Fruit fly (Drosophila melanogaster): ENCODE data around the gene CG6885.

The CG6885 gene

dm6 chr3L:18765657-18766592, 21.6 kb downstream of the CG6885 start (continued):
- TF ChIP-seq CG10543 (GFP tag; optimal IDR thresholded peaks at IDR 0.05) (no peak), maf-S (GFP tag; optimal IDR thresholded peaks at IDR 0.05) (no peak), CG14710 (tag; optimal IDR thresholded peaks at IDR 0.05) (peak; percentile 20), CG4424 (GFP tag; optimal IDR thresholded peaks at IDR 0.05) (peak; percentile 11), ranshi (GFP tag; IDR thresholded peaks at IDR 0.05) (peak; percentile 24; the same call in 1 of the 2 replicates), CG1024 (GFP tag; IDR thresholded peaks at IDR 0.05) (no peak), usp (GFP tag; optimal IDR thresholded peaks at IDR 0.05) (no peak), Sry-β (GFP tag; optimal IDR thresholded peaks at IDR 0.05) (no peak), CG11398 (GFP tag; optimal IDR thresholded peaks at IDR 0.05) (no peak), CG2120 (GFP tag; optimal IDR thresholded peaks at IDR 0.05) (no peak), ara (GFP tag; IDR thresholded peaks at IDR 0.05) (peak; percentile 52; the same call in 1 of the 2 replicates), stc (GFP tag; IDR thresholded peaks at IDR 0.05) (0 out of 2 replicates have a peak, but pooled peaks have one; percentile 53), chinmo (GFP tag; IDR thresholded peaks at IDR 0.05; ENCODE audit: partially characterized antibody) (peak; percentile 92), hkb (optimal IDR thresholded peaks at IDR 0.05) (no peak), hkb (GFP tag; IDR thresholded peaks at IDR 0.05) (no peak; the same call in 1 of the 2 replicates), E2f1 (GFP tag; IDR thresholded peaks at IDR 0.05) (no peak), Med (GFP tag) (peak; percentile 75), CG10274 (GFP tag; optimal IDR thresholded peaks at IDR 0.05) (no peak), wek (GFP tag; optimal IDR thresholded peaks at IDR 0.05) (peak; percentile 1), cg (GFP tag; optimal IDR thresholded peaks at IDR 0.05) (peak; percentile 68), caup (GFP tag; optimal IDR thresholded peaks at IDR 0.05; ENCODE audit: severe bottlenecking) (no peak), shn (GFP tag; optimal IDR thresholded peaks at IDR 0.05) (no peak), hth (optimal IDR thresholded peaks at IDR 0.05) (no peak), sc (optimal IDR thresholded peaks at IDR 0.05) (no peak), sc (GFP tag; optimal IDR thresholded peaks at IDR 0.05) (no peak), kah (GFP tag; optimal IDR thresholded peaks at IDR 0.05) (peak; percentile 2), btn (GFP tag; optimal IDR thresholded peaks at IDR 0.05) (no peak), ash1 (GFP tag; optimal IDR thresholded peaks at IDR 0.05) (no peak), sqz (GFP tag; optimal IDR thresholded peaks at IDR 0.05) (peak; percentile 71), slou (GFP tag; optimal IDR thresholded peaks at IDR 0.05) (no peak), tap (tag; optimal IDR thresholded peaks at IDR 0.05) (peak; percentile 20), lab (GFP tag; optimal IDR thresholded peaks at IDR 0.05) (peak; percentile 20), crc (GFP tag; optimal IDR thresholded peaks at IDR 0.05) (no peak), org-1 (GFP tag; optimal IDR thresholded peaks at IDR 0.05) (no peak), CG2875 (GFP tag; optimal IDR thresholded peaks at IDR 0.05) (no peak), CG2889 (GFP tag; IDR thresholded peaks at IDR 0.05) (no peak), CG2199 (GFP tag; IDR thresholded peaks at IDR 0.05) (no peak), Dfd (GFP tag; optimal IDR thresholded peaks at IDR 0.05) (no peak), p53 (GFP tag; optimal IDR thresholded peaks at IDR 0.05) (no peak), CG13287 (GFP tag; IDR thresholded peaks at IDR 0.05; ENCODE audit: partially characterized antibody) (peak; percentile 61), chif (GFP tag; optimal IDR thresholded peaks at IDR 0.05) (no peak), bowl (GFP tag; IDR thresholded peaks at IDR 0.05) (peak; percentile 49; the same call in 1 of the 2 replicates), bsh (GFP tag; optimal IDR thresholded peaks at IDR 0.05) (peak in 1 of 2 experiments; percentile 35), CG1529 (GFP tag; optimal IDR thresholded peaks at IDR 0.05) (no peak), BtbVII (GFP tag; optimal IDR thresholded peaks at IDR 0.05) (peak; percentile 4), Spps (tag; optimal IDR thresholded peaks at IDR 0.05) (peak; percentile 53), Oli (tag; optimal IDR thresholded peaks at IDR 0.05) (peak; percentile 48), pnt (GFP tag; optimal IDR thresholded peaks at IDR 0.05) (no peak), Gsc (GFP tag; IDR thresholded peaks at IDR 0.05) (no peak), CG11085 (GFP tag; IDR thresholded peaks at IDR 0.05) (peak; percentile 8; the same call in 1 of the 2 replicates)

Data from whole organism, embryonic.